Worm (Caenorhabditis elegans): Measurements from ENCODE around the gene fbxa-52.
"Not testable (repeated sequence)": the region's sequence is repeated elsewhere in the genome, so short reads cannot be mapped to it uniquely, and the experiment has no call there.

DNA sequence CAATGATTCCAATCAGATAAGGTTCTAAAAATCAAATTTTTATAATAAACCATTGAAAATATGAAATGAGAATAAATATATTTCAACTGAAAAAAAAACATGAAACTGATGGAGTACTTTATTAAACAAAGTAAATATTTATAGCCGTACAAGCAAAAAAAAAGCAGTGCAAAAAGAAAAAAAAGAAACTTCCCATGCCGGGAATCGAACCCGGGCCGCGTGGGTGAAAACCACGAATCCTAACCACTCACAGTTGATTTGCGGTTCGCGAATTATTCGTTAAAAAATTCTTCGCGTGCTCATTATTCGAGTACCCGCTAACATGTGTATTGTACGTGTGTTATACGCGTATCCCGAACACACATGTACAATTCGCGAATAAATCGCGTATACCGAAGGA lies 21.5 kb downstream of the fbxa-52 start, which contains the start of gene C36C9.6:
- not testable (repeated sequence) for TF ChIP-seq ets-4, ahr-1, ceh-31 (tag; optimal IDR thresholded peaks at IDR 0.05)

All from whole organism, late embryonic.